Worm (Caenorhabditis elegans) whole organism, L4 larva: ENCODE measurements around the gene unc-34.
A peak's percentile ranks its signal among the peaks of the same experiment; 100 is the strongest.

ENCODE experiments used
- F10B5.3 ChIP-seq: sonication (generic microtip); optimal IDR thresholded peaks from 2 replicates; lab custom pipeline; 2016; ENCODE audit warnings: mild to moderate bottlenecking, missing genetic modification characterization, missing compliant biosample characterization
- F37D6.2 ChIP-seq: sonication (generic microtip); optimal IDR thresholded peaks from 2 replicates; lab custom pipeline; 2016; ENCODE audit warnings: mild to moderate bottlenecking, missing genetic modification characterization, missing compliant biosample characterization
- F49E8.2 ChIP-seq: sonication (generic microtip); optimal IDR thresholded peaks from 2 replicates; lab custom pipeline; 2016; ENCODE audit warnings: missing compliant biosample characterization, mild to moderate bottlenecking, missing genetic modification characterization, borderline replicate concordance
- T20F7.1 ChIP-seq: fragments of 200-800 bp; sonication (Bioruptor generic); optimal IDR thresholded peaks from 2 replicates; lab custom pipeline; 2018; ENCODE audit warnings: mild to moderate bottlenecking, missing genetic modification characterization, missing compliant biosample characterization
- T26A8.4 ChIP-seq: fragments of 200-800 bp; sonication (Bioruptor generic); IDR thresholded peaks from 2 replicates; pipeline ENCODE4 v1.3.6; 2022; ENCODE audit warnings: missing genetic modification characterization, missing compliant biosample characterization
- ama-1 ChIP-seq: fragments of 150-350 bp; optimal IDR thresholded peaks from 2 replicates; lab custom pipeline; 2014; ENCODE audit warnings: inconsistent platforms, mixed read lengths
- arid-1 ChIP-seq: fragments of 200-800 bp; sonication (Bioruptor generic); conservative IDR thresholded peaks from 2 replicates; pipeline ENCODE4 v1.3.6; 2022; ENCODE audit warnings: missing genetic modification reagents, missing genetic modification characterization, missing compliant biosample characterization
- ceh-20 ChIP-seq: fragments of 200-800 bp; sonication (Bioruptor generic); IDR thresholded peaks from 2 replicates; pipeline ENCODE4 v1.3.6; 2022; ENCODE audit warnings: missing genetic modification reagents, missing genetic modification characterization, missing compliant biosample characterization
- ctbp-1 ChIP-seq: fragments of 200-800 bp; sonication (Bioruptor generic); IDR thresholded peaks from 2 replicates; pipeline ENCODE4 v1.3.6; 2022; ENCODE audit warnings: missing genetic modification reagents, missing genetic modification characterization, missing compliant biosample characterization
- daf-16 ChIP-seq, 3 experiments: sonication (generic microtip); optimal IDR thresholded peaks; 2 replicates each; lab custom pipeline; 2016 to 2017; ENCODE audit warnings: missing genetic modification characterization in 3 of 3, missing genetic modification reagents in 3 of 3, mild to moderate bottlenecking in 2 of 3, missing compliant biosample characterization in 2 of 3, missing biosample characterization in 1 of 3, moderate library complexity in 1 of 3
- dmd-6 ChIP-seq: fragments of 200-800 bp; sonication (Bioruptor generic); IDR thresholded peaks from 2 replicates; pipeline ENCODE4 v1.3.6; 2022; ENCODE audit warnings: missing genetic modification reagents, missing genetic modification characterization, missing compliant biosample characterization
- dmd-9 ChIP-seq: fragments of 200-800 bp; sonication (Bioruptor generic); IDR thresholded peaks from 2 replicates; pipeline ENCODE4 v1.3.6; 2022; ENCODE audit warnings: missing genetic modification reagents, missing genetic modification characterization, missing compliant biosample characterization
- dpl-1 ChIP-seq: fragments of 150-350 bp; optimal IDR thresholded peaks from 2 replicates; lab custom pipeline; 2014; ENCODE audit warnings: missing biosample characterization, missing genetic modification reagents, missing genetic modification characterization
- dve-1 ChIP-seq: sonication (generic microtip); optimal IDR thresholded peaks from 2 replicates; lab custom pipeline; 2017; ENCODE audit warnings: antibody characterized with exemption, mild to moderate bottlenecking, missing genetic modification characterization, missing compliant biosample characterization; ENCODE audit not compliant: insufficient read depth
- fkh-10 ChIP-seq: fragments of 150-350 bp; optimal IDR thresholded peaks from 2 replicates; lab custom pipeline; 2014; ENCODE audit warnings: missing biosample characterization, missing genetic modification reagents, missing genetic modification characterization
- fos-1 ChIP-seq: fragments of 150-350 bp; optimal IDR thresholded peaks from 2 replicates; lab custom pipeline; 2014; ENCODE audit warnings: missing biosample characterization, missing genetic modification characterization
- hif-1 ChIP-seq, 2 experiments: sonication (generic microtip); optimal IDR thresholded peaks; 2 replicates each; lab custom pipeline; 2016 to 2017; ENCODE audit warnings: missing compliant biosample characterization in 2 of 2, missing genetic modification characterization in 2 of 2, missing genetic modification reagents in 2 of 2, missing genotype in 2 of 2, mild to moderate bottlenecking in 1 of 2
- hlh-11 ChIP-seq: fragments of 200-800 bp; sonication (Bioruptor generic); optimal IDR thresholded peaks from 2 replicates; lab custom pipeline; 2018; ENCODE audit warnings: mild to moderate bottlenecking, missing genetic modification characterization, missing compliant biosample characterization
- hlh-30 ChIP-seq: sonication (generic microtip); optimal IDR thresholded peaks from 2 replicates; lab custom pipeline; 2017; ENCODE audit warnings: antibody characterized with exemption, mild to moderate bottlenecking, missing genetic modification characterization, missing compliant biosample characterization; ENCODE audit not compliant: insufficient read depth
- hmg-1.1 ChIP-seq: fragments of 200-800 bp; sonication (Bioruptor generic); IDR thresholded peaks from 2 replicates; pipeline ENCODE4 v1.3.6; 2022; ENCODE audit warnings: missing genetic modification reagents, missing genetic modification characterization, missing compliant biosample characterization
- lin-38 ChIP-seq: fragments of 200-800 bp; sonication (Bioruptor generic); IDR thresholded peaks from 2 replicates; pipeline ENCODE4 v1.3.6; 2022; ENCODE audit warnings: missing genetic modification reagents, missing genetic modification characterization, missing compliant biosample characterization
- lsy-2 ChIP-seq, 2 experiments: fragments of 150-350 bp in 1 of 2; sonication (generic microtip) in 1 of 2; optimal IDR thresholded peaks; 2 replicates each; lab custom pipeline; 2014 to 2017; ENCODE audit warnings: missing biosample characterization in 2 of 2, missing genetic modification characterization in 2 of 2
- madf-9 ChIP-seq: fragments of 200-800 bp; sonication (Bioruptor generic); conservative IDR thresholded peaks from 2 replicates; pipeline ENCODE4 v1.3.6; 2022; ENCODE audit warnings: missing genetic modification reagents, missing genetic modification characterization, missing compliant biosample characterization
- mdl-1 ChIP-seq, 2 experiments: fragments of 150-350 bp in 1 of 2; sonication (generic microtip) in 1 of 2; optimal IDR thresholded peaks; 2 replicates each; lab custom pipeline; 2014 to 2017; ENCODE audit warnings: missing biosample characterization in 2 of 2, missing genetic modification characterization in 2 of 2
- mdt-29 ChIP-seq: fragments of 200-800 bp; sonication (Bioruptor generic); IDR thresholded peaks from 2 replicates; pipeline ENCODE4 v1.3.6; 2022; ENCODE audit warnings: missing genetic modification reagents, missing genetic modification characterization, missing compliant biosample characterization
- mep-1 ChIP-seq: fragments of 150-350 bp; sonication (generic microtip); optimal IDR thresholded peaks from 3 replicates; lab custom pipeline; 2014; ENCODE audit warnings: missing biosample characterization, missing genetic modification characterization
- mes-2 ChIP-seq: sonication (generic microtip); optimal IDR thresholded peaks from 2 replicates; lab custom pipeline; 2016; ENCODE audit warnings: missing genotype, mild to moderate bottlenecking, missing genetic modification characterization, missing compliant biosample characterization; ENCODE audit not compliant: poor library complexity, severe bottlenecking
- mxl-2 ChIP-seq: fragments of 200-800 bp; sonication (Bioruptor generic); conservative IDR thresholded peaks from 2 replicates; pipeline ENCODE4 v1.3.6; 2022; ENCODE audit warnings: missing genetic modification reagents, missing genetic modification characterization, missing compliant biosample characterization
- mxl-3 ChIP-seq: fragments of 200-800 bp; sonication (Bioruptor generic); optimal IDR thresholded peaks from 2 replicates; lab custom pipeline; 2018; ENCODE audit warnings: mild to moderate bottlenecking, missing genetic modification characterization, missing compliant biosample characterization
- nhr-25 ChIP-seq: sonication (generic microtip); optimal IDR thresholded peaks from 2 replicates; lab custom pipeline; 2017; ENCODE audit warnings: missing genetic modification characterization, mild to moderate bottlenecking, missing compliant biosample characterization, antibody characterized with exemption, moderate library complexity, borderline replicate concordance; ENCODE audit not compliant: insufficient read depth
- nhr-28 ChIP-seq: fragments of 150-350 bp; optimal IDR thresholded peaks from 2 replicates; lab custom pipeline; 2014; ENCODE audit warnings: missing biosample characterization, missing genetic modification characterization
- rbr-2 ChIP-seq: sonication (generic microtip); optimal IDR thresholded peaks from 2 replicates; lab custom pipeline; 2016; ENCODE audit warnings: missing genotype, missing genetic modification characterization, missing compliant biosample characterization
- set-16 ChIP-seq: fragments of 200-800 bp; sonication (Bioruptor generic); IDR thresholded peaks from 2 replicates; pipeline ENCODE4 v1.3.6; 2022; ENCODE audit warnings: missing genetic modification reagents, missing genetic modification characterization, missing compliant biosample characterization
- snpc-1.2 ChIP-seq: fragments of 200-800 bp; sonication (Bioruptor generic); IDR thresholded peaks from 2 replicates; pipeline ENCODE4 v1.3.6; 2022; ENCODE audit warnings: missing genetic modification reagents, missing genetic modification characterization, missing compliant biosample characterization
- spr-1 ChIP-seq: sonication (generic microtip); optimal IDR thresholded peaks from 2 replicates; lab custom pipeline; 2016; ENCODE audit warnings: mild to moderate bottlenecking, missing genetic modification characterization, missing compliant biosample characterization
- tra-1 ChIP-seq: fragments of 200-800 bp; sonication (Bioruptor generic); IDR thresholded peaks from 2 replicates; pipeline ENCODE4 v1.3.6; 2022; ENCODE audit warnings: missing genetic modification reagents, missing genetic modification characterization, missing compliant biosample characterization
- unc-130 ChIP-seq: sonication (generic microtip); optimal IDR thresholded peaks from 2 replicates; lab custom pipeline; 2016; ENCODE audit warnings: missing genetic modification reagents, missing genetic modification characterization, missing compliant biosample characterization
- unc-62 ChIP-seq, 3 experiments: fragments of 150-350 bp in 1 of 3; sonication (generic microtip); optimal IDR thresholded peaks in 2 of 3; peaks in 1 of 3; 1 replicate in 1 of 3; 2 replicates in 2 of 3; lab custom pipeline; 2014 to 2017; ENCODE audit warnings: missing biosample characterization in 3 of 3, missing genetic modification characterization in 3 of 3, missing genetic modification reagents in 3 of 3, missing genotype in 1 of 3
- vab-7 ChIP-seq: fragments of 200-800 bp; sonication (Bioruptor generic); IDR thresholded peaks from 2 replicates; pipeline ENCODE4 v1.3.6; 2022; ENCODE audit warnings: missing genetic modification reagents, missing genetic modification characterization, missing compliant biosample characterization
- zfp-2 ChIP-seq: sonication (generic microtip); optimal IDR thresholded peaks from 2 replicates; lab custom pipeline; 2016; ENCODE audit warnings: mild to moderate bottlenecking, missing genetic modification characterization, missing compliant biosample characterization
- zfp-3 ChIP-seq: fragments of 200-800 bp; sonication (Bioruptor generic); conservative IDR thresholded peaks from 2 replicates; pipeline ENCODE4 v1.3.6; 2022; ENCODE audit warnings: missing genetic modification reagents, missing genetic modification characterization, missing compliant biosample characterization
- zip-11 ChIP-seq: fragments of 200-800 bp; sonication (Bioruptor generic); IDR thresholded peaks from 2 replicates; pipeline ENCODE4 v1.3.6; 2022; ENCODE audit warnings: missing genetic modification characterization, missing compliant biosample characterization

unc-34 gene

ce11 chrV:966164-966563 lies 16.3 kb upstream of the unc-34 start (continued):
- no peak for TF ChIP-seq T26A8.4 (GFP tag; lab: Robert Waterston, UW)
- no peak for TF ChIP-seq mxl-3
- no peak for TF ChIP-seq F37D6.2 (tag; lab: Kevin White, UChicago)

- TF ChIP-seq nhr-25 (tag; lab: Kevin White, UChicago) (no peak), F10B5.3 (no peak), lsy-2 (tag; optimal IDR thresholded peaks at IDR 0.05; lab: Kevin White, UChicago) (peak in 1 of 2 experiments; percentile 47), mdt-29 (GFP tag; lab: Robert Waterston, UW) (no peak), madf-9 (GFP tag; lab: Robert Waterston, UW) (no peak), zfp-3 (no peak), unc-130 (GFP tag; lab: Kevin White, UChicago) (peak; percentile 13), F49E8.2 (tag; lab: Kevin White, UChicago) (peak; percentile 75), mxl-2 (GFP tag; lab: Robert Waterston, UW) (no peak), snpc-1.2 (GFP tag; lab: Robert Waterston, UW) (0 out of 2 replicates have a peak, but pooled peaks have one; percentile 12), dmd-6 (GFP tag; lab: Robert Waterston, UW) (no peak), fkh-10 (GFP tag; lab: Kevin White, UChicago) (no peak), vab-7 (GFP tag; lab: Robert Waterston, UW) (no peak), ceh-20 (no peak), dmd-9 (GFP tag; lab: Robert Waterston, UW) (no peak), ama-1 (lab: Kevin White, UChicago) (no peak), zfp-2 (no peak)
- TF ChIP-seq, all 104 proteins: peak for 4
These were observed 13.4 kb upstream of the unc-34 start for ce11 chrV:969005-969562.

- peak in 1 of 2 experiments; percentile 55 for TF ChIP-seq mdl-1 (tag; optimal IDR thresholded peaks at IDR 0.05; lab: Kevin White, UChicago)
- TF ChIP-seq unc-62 (GFP tag; optimal IDR thresholded peaks at IDR 0.05 in 1 of 2; lab: Kevin White, UChicago), result peak in 1 of 2 experiments; percentile 99
- TF ChIP-seq unc-62 (tag; optimal IDR thresholded peaks at IDR 0.05; lab: Kevin White, UChicago), result no peak
- peak; percentile 34 to 50 for TF ChIP-seq lsy-2 (tag; optimal IDR thresholded peaks at IDR 0.05; lab: Kevin White, UChicago)
- no peak for TF ChIP-seq set-16
- 0 out of 2 replicates have a peak, but pooled peaks have one; percentile 28 for TF ChIP-seq arid-1
- peak; percentile 78 for TF ChIP-seq mep-1 (tag; lab: Kevin White, UChicago)
- peak in 1 of 2 experiments; percentile 40 for TF ChIP-seq hif-1 (tag; optimal IDR thresholded peaks at IDR 0.05; lab: Kevin White, UChicago)
- no peak for TF ChIP-seq zfp-3
- peak; percentile 75 for TF ChIP-seq hlh-11 (tag; lab: Kevin White, UChicago)
- TF ChIP-seq fos-1, result no peak
- TF ChIP-seq zip-11 (GFP tag; lab: Robert Waterston, UW), result no peak
- TF ChIP-seq nhr-28 (tag; lab: Kevin White, UChicago), result peak; percentile 30
- TF ChIP-seq dpl-1 (GFP tag; lab: Kevin White, UChicago), result peak; percentile 44
- TF ChIP-seq F37D6.2 (tag; lab: Kevin White, UChicago), result peak; percentile 35
- no peak for TF ChIP-seq tra-1 (GFP tag; lab: Robert Waterston, UW)
- 0 out of 2 replicates have a peak, but pooled peaks have one; percentile 35 for TF ChIP-seq ctbp-1 (GFP tag; lab: Robert Waterston, UW)
- TF ChIP-seq hlh-30, result peak; percentile 44
- TF ChIP-seq rbr-2, result peak; percentile 47
- no peak for TF ChIP-seq T20F7.1
- peak; percentile 9 for TF ChIP-seq mes-2 (tag; lab: Kevin White, UChicago)
- TF ChIP-seq daf-16 (GFP tag; optimal IDR thresholded peaks at IDR 0.05; lab: Kevin White, UChicago), result no peak
- TF ChIP-seq daf-16 (tag; optimal IDR thresholded peaks at IDR 0.05; lab: Kevin White, UChicago), result peak; percentile 38
- peak; percentile 71 for TF ChIP-seq hmg-1.1 (GFP tag; lab: Robert Waterston, UW)
- TF ChIP-seq lin-38 (GFP tag; lab: Robert Waterston, UW), result 0 out of 2 replicates have a peak, but pooled peaks have one; percentile 8
- peak; percentile 1 for TF ChIP-seq spr-1 (tag; lab: Kevin White, UChicago)
- TF ChIP-seq dve-1 (tag; lab: Kevin White, UChicago), result peak; percentile 53
- TF ChIP-seq, all 104 proteins: peak for 19
These were observed 7.3 kb upstream of the unc-34 start for ce11 chrV:975184-975583.
